Fruit fly (Drosophila melanogaster): ENCODE data around the gene CG14151.

- TF ChIP-seq vri (GFP tag; optimal IDR thresholded peaks at IDR 0.05): no peak
- no peak for TF ChIP-seq CG11902 (GFP tag; optimal IDR thresholded peaks at IDR 0.05)
- no peak for TF ChIP-seq Eip93F (GFP tag; optimal IDR thresholded peaks at IDR 0.05)
- TF ChIP-seq svp (GFP tag): peak; percentile 97
- no peak for TF ChIP-seq Sox102F (GFP tag; optimal IDR thresholded peaks at IDR 0.05)
- no peak for TF ChIP-seq Hr39 (GFP tag; optimal IDR thresholded peaks at IDR 0.05)
- no peak for TF ChIP-seq fd85E (GFP tag; optimal IDR thresholded peaks at IDR 0.05)
Measured at dm6 chr3L:10663190-10663763, 35.0 kb upstream of the CG14151 start, which contains the start of gene Adi1.

Measured in whole organism, prepupa.